Fruit fly (Drosophila melanogaster) whole organism, prepupa: ENCODE results near the gene CG13059.

ENCODE experiments used
- Blimp-1 ChIP-seq: fragments of 200-800 bp; sonication (Bioruptor generic); optimal IDR thresholded peaks from 3 replicates; lab custom pipeline; 2017; ENCODE audit warnings: missing biosample characterization, missing genetic modification characterization, mild to moderate bottlenecking, moderate library complexity, missing genetic modification reagents
- CG10631 ChIP-seq: fragments of 200-800 bp; sonication (Bioruptor generic); optimal IDR thresholded peaks from 2 replicates; lab custom pipeline; 2016; ENCODE audit warnings: missing biosample characterization, missing genetic modification characterization
- CG10669 ChIP-seq: fragments of 200-800 bp; sonication (Bioruptor generic); optimal IDR thresholded peaks from 3 replicates; lab custom pipeline; 2018; ENCODE audit warnings: missing biosample characterization, mild to moderate bottlenecking, missing genetic modification characterization, moderate library complexity
- CG11902 ChIP-seq: fragments of 200-800 bp; sonication (Bioruptor generic); optimal IDR thresholded peaks from 3 replicates; lab custom pipeline; 2016; ENCODE audit warnings: missing biosample characterization, missing genetic modification characterization
- CG16779 ChIP-seq: fragments of 200-800 bp; sonication (Bioruptor generic); optimal IDR thresholded peaks from 3 replicates; lab custom pipeline; 2017; ENCODE audit warnings: missing biosample characterization, mild to moderate bottlenecking, missing genetic modification characterization
- CG32006 ChIP-seq: fragments of 200-800 bp; sonication (Bioruptor generic); optimal IDR thresholded peaks from 3 replicates; lab custom pipeline; 2017; ENCODE audit warnings: missing biosample characterization, mild to moderate bottlenecking, missing genetic modification characterization
- CG8319 ChIP-seq: fragments of 200-800 bp; sonication (Bioruptor generic); optimal IDR thresholded peaks from 3 replicates; lab custom pipeline; 2016; ENCODE audit warnings: missing biosample characterization, missing genetic modification characterization
- CG9139 ChIP-seq: fragments of 200-800 bp; sonication (Bioruptor generic); optimal IDR thresholded peaks from 3 replicates; lab custom pipeline; 2017; ENCODE audit warnings: missing biosample characterization, mild to moderate bottlenecking, missing genetic modification characterization
- Eip93F ChIP-seq: fragments of 200-800 bp; sonication (Bioruptor generic); optimal IDR thresholded peaks from 2 replicates; lab custom pipeline; 2016; ENCODE audit warnings: missing biosample characterization, mild to moderate bottlenecking, missing genetic modification characterization
- Hr38 ChIP-seq: sonication (Bioruptor generic); optimal IDR thresholded peaks from 2 replicates; lab custom pipeline; 2016; ENCODE audit warnings: missing biosample characterization, missing genetic modification characterization
- Hr39 ChIP-seq: fragments of 200-800 bp; sonication (Bioruptor generic); optimal IDR thresholded peaks from 2 replicates; lab custom pipeline; 2016; ENCODE audit warnings: missing biosample characterization, missing genetic modification characterization
- Sox15 ChIP-seq: fragments of 200-800 bp; sonication (Bioruptor generic); optimal IDR thresholded peaks from 3 replicates; lab custom pipeline; 2016; ENCODE audit warnings: missing biosample characterization, missing genetic modification characterization
- acj6 ChIP-seq: fragments of 200-800 bp; sonication (Bioruptor generic); optimal IDR thresholded peaks from 3 replicates; lab custom pipeline; 2016; ENCODE audit warnings: missing biosample characterization, missing genetic modification characterization
- dac ChIP-seq: fragments of 200-800 bp; sonication (Bioruptor generic); optimal IDR thresholded peaks from 2 replicates; lab custom pipeline; 2017; ENCODE audit warnings: missing biosample characterization, mild to moderate bottlenecking, missing genetic modification characterization
- dsx ChIP-seq: fragments of 200-800 bp; optimal IDR thresholded peaks from 3 replicates; lab custom pipeline; 2019; ENCODE audit warnings: missing biosample characterization, mild to moderate bottlenecking, missing genetic modification characterization, moderate library complexity; ENCODE audit not compliant: poor library complexity, severe bottlenecking
- eg ChIP-seq: fragments of 200-800 bp; sonication (Bioruptor generic); IDR thresholded peaks from 3 replicates; pipeline ENCODE4 v1.3.6; 2022; ENCODE audit warnings: missing biosample characterization, missing genetic modification characterization
- pdm3 ChIP-seq: fragments of 200-800 bp; sonication (Bioruptor generic); optimal IDR thresholded peaks from 3 replicates; lab custom pipeline; 2016; ENCODE audit warnings: missing biosample characterization, missing genetic modification characterization
- ss ChIP-seq, 2 experiments: fragments of 200-800 bp; sonication (Bioruptor generic); optimal IDR thresholded peaks; 2 replicates in 1 of 2; 3 replicates in 1 of 2; lab custom pipeline; 2017 to 2018; ENCODE audit warnings: mild to moderate bottlenecking in 2 of 2, missing biosample characterization in 2 of 2, missing genetic modification characterization in 2 of 2, moderate library complexity in 1 of 2
- svp ChIP-seq: fragments of 200-800 bp; sonication (Bioruptor generic); peaks from one replicate; lab custom pipeline; 2016; ENCODE audit warnings: missing biosample characterization, missing genetic modification characterization
- topi ChIP-seq: fragments of 200-800 bp; sonication (Bioruptor generic); optimal IDR thresholded peaks from 3 replicates; lab custom pipeline; 2016; ENCODE audit warnings: missing biosample characterization, missing genetic modification characterization
- vri ChIP-seq: fragments of 200-800 bp; sonication (Bioruptor generic); optimal IDR thresholded peaks from 3 replicates; lab custom pipeline; 2016; ENCODE audit warnings: missing biosample characterization, mild to moderate bottlenecking, missing genetic modification characterization

Gene CG13059

DNA sequence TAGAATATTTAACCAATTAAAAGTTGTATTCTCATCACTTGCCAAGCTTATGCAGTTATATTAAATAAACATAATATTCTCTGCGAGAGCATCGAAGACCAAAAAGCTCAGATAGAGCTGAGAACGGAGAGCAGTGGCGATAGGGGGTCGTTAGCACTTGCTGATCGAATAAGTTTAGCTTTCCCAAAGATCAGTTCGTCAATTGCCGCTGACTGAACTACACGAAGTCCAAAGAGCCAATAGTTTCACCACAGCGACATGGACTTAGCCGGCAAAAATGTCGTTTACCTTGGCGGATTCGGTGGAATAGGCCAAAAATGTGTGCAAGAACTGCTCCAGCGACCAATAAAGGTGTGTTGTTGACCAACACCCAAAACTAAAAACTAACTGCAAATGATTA is 44.7 kb downstream of the CG13059 start, which contains the start of gene CG4842:
CG4842 (plus strand) TSS at position 191 of the 400 bp plus-strand sequence.
- peak; percentile 70 for TF ChIP-seq svp (GFP tag; lab: Kevin White, UChicago)
- no peak for TF ChIP-seq CG8319 (GFP tag; lab: Kevin White, UChicago)
- TF ChIP-seq Hr38: no peak
- no peak for TF ChIP-seq CG9139 (GFP tag; lab: Kevin White, UChicago)

DNA sequence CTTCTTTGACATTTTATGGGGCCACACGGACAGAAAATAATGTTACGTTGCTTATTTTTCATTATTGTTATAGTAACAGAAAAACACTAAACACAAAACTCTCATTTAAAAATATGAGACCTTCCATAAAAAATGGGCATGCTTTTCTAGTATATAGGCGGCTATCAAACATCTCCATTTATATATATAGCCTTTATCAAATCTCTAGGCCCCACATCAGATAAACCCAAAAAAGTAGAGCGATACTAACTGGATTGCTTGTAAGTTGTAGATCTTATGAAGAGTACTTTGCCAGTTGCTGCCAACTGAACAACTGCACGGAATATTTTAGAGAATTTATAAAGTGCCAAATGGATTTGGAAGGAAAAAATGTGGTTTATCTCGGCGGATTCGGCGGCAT is 46.1 kb downstream of the CG13059 start, which contains the start of gene CG18814:
CG18814 (plus strand) TSS at position 301 of the 400 bp plus-strand sequence.
- TF ChIP-seq eg (no peak), pdm3 (no peak), svp (GFP tag; lab: Kevin White, UChicago) (no peak), Hr39 (GFP tag; lab: Kevin White, UChicago) (no peak), CG10631 (GFP tag; lab: Kevin White, UChicago) (no peak), Hr38 (no peak), CG10669 (GFP tag; lab: Kevin White, UChicago) (no peak), dsx (GFP tag; lab: Kevin White, UChicago) (no peak), Eip93F (no peak), acj6 (GFP tag; lab: Kevin White, UChicago) (no peak), CG16779 (tag; lab: Kevin White, UChicago) (no peak), ss (GFP tag; optimal IDR thresholded peaks at IDR 0.05; lab: Kevin White, UChicago) (no peak), Blimp-1 (GFP tag; lab: Kevin White, UChicago) (no peak), CG32006 (no peak), topi (GFP tag; lab: Kevin White, UChicago) (no peak), CG11902 (no peak), Sox15 (GFP tag; lab: Kevin White, UChicago) (no peak), vri (GFP tag; lab: Kevin White, UChicago) (no peak), dac (GFP tag; lab: Kevin White, UChicago) (no peak)
